Worm (Caenorhabditis elegans) whole organism, L1 larva: ENCODE measurements around the gene Y57G11C.1142.

ENCODE experiments used
- ces-1 ChIP-seq: fragments of 150-350 bp; optimal IDR thresholded peaks from 2 replicates; lab custom pipeline; 2014; ENCODE audit warnings: missing biosample characterization, missing genetic modification reagents, missing genetic modification characterization
- fos-1 ChIP-seq: fragments of 150-350 bp; optimal IDR thresholded peaks from 2 replicates; lab custom pipeline; 2014; ENCODE audit warnings: missing biosample characterization, missing genetic modification characterization
- mep-1 ChIP-seq: fragments of 150-350 bp; optimal IDR thresholded peaks from 2 replicates; lab custom pipeline; 2014; ENCODE audit warnings: missing biosample characterization, missing genetic modification characterization
- nhr-90 ChIP-seq: sonication (generic microtip); optimal IDR thresholded peaks from 2 replicates; lab custom pipeline; 2016; ENCODE audit warnings: mild to moderate bottlenecking, missing genetic modification characterization, missing compliant biosample characterization; ENCODE audit not compliant: poor library complexity
- pqm-1 ChIP-seq: sonication (generic microtip); optimal IDR thresholded peaks from 3 replicates; lab custom pipeline; 2017; ENCODE audit warnings: missing biosample characterization, missing genetic modification characterization
- snpc-4 ChIP-seq: fragments of 150-350 bp; optimal IDR thresholded peaks from 2 replicates; lab custom pipeline; 2014; ENCODE audit warnings: missing biosample characterization, missing genetic modification characterization
- sox-4 ChIP-seq: sonication (generic microtip); optimal IDR thresholded peaks from 2 replicates; lab custom pipeline; 2016; ENCODE audit warnings: missing genetic modification characterization, missing compliant biosample characterization
- unc-130 ChIP-seq: fragments of 150-350 bp; optimal IDR thresholded peaks from 2 replicates; lab custom pipeline; 2017; ENCODE audit warnings: missing biosample characterization, missing genetic modification characterization, inconsistent platforms
- xbp-1 ChIP-seq: sonication (generic microtip); optimal IDR thresholded peaks from 2 replicates; lab custom pipeline; 2016; ENCODE audit warnings: missing genetic modification characterization, missing compliant biosample characterization
- ztf-11 ChIP-seq, 2 experiments: sonication (generic microtip); optimal IDR thresholded peaks; 2 replicates each; lab custom pipeline; 2016 to 2017; ENCODE audit warnings: missing genetic modification characterization in 2 of 2, missing biosample characterization in 1 of 2, missing compliant biosample characterization in 1 of 2

ce11 chrIV:14766382-14766781 lies 36.0 kb upstream of the Y57G11C.1142 start, which contains the start of gene vti-1:
- no peak for TF ChIP-seq ces-1 (GFP tag; lab: Kevin White, UChicago)
- TF ChIP-seq snpc-4 (tag; lab: Kevin White, UChicago) = no peak
- no peak for TF ChIP-seq sox-4 (tag; lab: Kevin White, UChicago)
- TF ChIP-seq nhr-90 = no peak
- no peak for TF ChIP-seq fos-1 (tag; lab: Kevin White, UChicago)
- no peak for TF ChIP-seq xbp-1
- TF ChIP-seq ztf-11 (tag; optimal IDR thresholded peaks at IDR 0.05; lab: Kevin White, UChicago) = no peak
- no peak for TF ChIP-seq mep-1 (tag; lab: Kevin White, UChicago)
- TF ChIP-seq pqm-1 (tag; lab: Kevin White, UChicago) = no peak
- TF ChIP-seq unc-130 = no peak
